Fruit fly (Drosophila melanogaster) whole organism, wandering third instar larva: ENCODE results near the gene spn-D.

Experiments used
- Abd-B ChIP-seq: fragments of >200 bp; optimal IDR thresholded peaks from 2 replicates; lab custom pipeline; 2017; ENCODE audit warnings: missing biosample characterization, missing genetic modification characterization
- CG32264 ChIP-seq: fragments of 200-800 bp; sonication (Bioruptor generic); optimal IDR thresholded peaks from 2 replicates; lab custom pipeline; 2016; ENCODE audit warnings: missing biosample characterization, missing genetic modification characterization
- CG9705 ChIP-seq: fragments of 200-800 bp; sonication (Bioruptor generic); optimal IDR thresholded peaks from 2 replicates; lab custom pipeline; 2018; ENCODE audit warnings: missing biosample characterization, mild to moderate bottlenecking, missing genetic modification characterization
- CrebA ChIP-seq: fragments of 200-800 bp; sonication (Bioruptor generic); optimal IDR thresholded peaks from 2 replicates; lab custom pipeline; 2016; ENCODE audit warnings: missing biosample characterization, mild to moderate bottlenecking, missing genetic modification characterization, borderline replicate concordance
- Dfd ChIP-seq: fragments of >200 bp; optimal IDR thresholded peaks from 2 replicates; lab custom pipeline; 2017; ENCODE audit warnings: missing biosample characterization, missing genetic modification characterization
- Dif ChIP-seq: fragments of 200-275, 200-300 bp; sonication (Bioruptor generic); optimal IDR thresholded peaks from 2 replicates; lab custom pipeline; 2018; ENCODE audit warnings: missing biosample characterization, missing genetic modification characterization; ENCODE audit not compliant: partially characterized antibody
- GATAd ChIP-seq: sonication (Bioruptor generic); optimal IDR thresholded peaks from 2 replicates; lab custom pipeline; 2016; ENCODE audit warnings: missing biosample characterization, missing genetic modification characterization
- HLH106 ChIP-seq: fragments of 200-800 bp; optimal IDR thresholded peaks from 3 replicates; lab custom pipeline; 2019; ENCODE audit warnings: missing biosample characterization, mild to moderate bottlenecking, missing genetic modification characterization, moderate library complexity
- Hnf4 ChIP-seq: fragments of 200-800 bp; sonication (Bioruptor generic); optimal IDR thresholded peaks from 2 replicates; lab custom pipeline; 2016; ENCODE audit warnings: missing biosample characterization, mild to moderate bottlenecking, missing genetic modification characterization
- Hr78 ChIP-seq: fragments of >200 bp; optimal IDR thresholded peaks from 2 replicates; lab custom pipeline; 2017; ENCODE audit warnings: missing biosample characterization, missing genetic modification characterization
- Hr83 ChIP-seq: fragments of 200-300 bp; sonication (Bioruptor generic); optimal IDR thresholded peaks from 2 replicates; lab custom pipeline; 2016; ENCODE audit warnings: missing biosample characterization, mild to moderate bottlenecking, missing genetic modification characterization, moderate library complexity; ENCODE audit not compliant: poor library complexity, severe bottlenecking
- Jra ChIP-seq: sonication (Bioruptor generic); optimal IDR thresholded peaks from 2 replicates; lab custom pipeline; 2016; ENCODE audit warnings: missing biosample characterization, missing genetic modification characterization
- Mio ChIP-seq: sonication (Bioruptor generic); optimal IDR thresholded peaks from 2 replicates; lab custom pipeline; 2016; ENCODE audit warnings: missing biosample characterization, missing genetic modification characterization
- Myc ChIP-seq: fragments of >200 bp; optimal IDR thresholded peaks from 2 replicates; lab custom pipeline; 2017
- N ChIP-seq: fragments of >200 bp; optimal IDR thresholded peaks from 2 replicates; lab custom pipeline; 2018; ENCODE audit warnings: missing biosample characterization, missing external identifiers, missing genetic modification characterization
- OdsH ChIP-seq: fragments of 200-800 bp; sonication (Bioruptor generic); optimal IDR thresholded peaks from 2 replicates; lab custom pipeline; 2016; ENCODE audit warnings: missing biosample characterization, mild to moderate bottlenecking, missing genetic modification characterization
- Rel ChIP-seq, 2 experiments: fragments of 200-800 bp; sonication (Bioruptor generic) in 1 of 2; optimal IDR thresholded peaks; 2 replicates in 1 of 2; 3 replicates in 1 of 2; lab custom pipeline; 2016 to 2019; ENCODE audit warnings: mild to moderate bottlenecking in 2 of 2, missing biosample characterization in 2 of 2, missing genetic modification characterization in 2 of 2, moderate library complexity in 1 of 2
- Sp1 ChIP-seq: fragments of 200-800 bp; sonication (Bioruptor generic); optimal IDR thresholded peaks from 3 replicates; lab custom pipeline; 2019; ENCODE audit warnings: missing biosample characterization, mild to moderate bottlenecking, missing genetic modification characterization, moderate library complexity
- Vsx2 ChIP-seq: fragments of 200-300, 225-300 bp; sonication (Bioruptor generic); optimal IDR thresholded peaks from 2 replicates; lab custom pipeline; 2018; ENCODE audit warnings: missing biosample characterization, missing genetic modification characterization; ENCODE audit not compliant: partially characterized antibody
- br ChIP-seq: fragments of 200-800 bp; sonication (Bioruptor generic); optimal IDR thresholded peaks from 2 replicates; lab custom pipeline; 2016; ENCODE audit warnings: missing biosample characterization, missing genetic modification characterization
- brk ChIP-seq: fragments of 200-800 bp; sonication (Bioruptor generic); optimal IDR thresholded peaks from 2 replicates; lab custom pipeline; 2016; ENCODE audit warnings: missing biosample characterization, mild to moderate bottlenecking, missing genetic modification characterization
- dl ChIP-seq, 2 experiments: fragments of 175-275, 200-275 bp in 1 of 2; fragments of 200-275 bp in 1 of 2; sonication (Bioruptor generic); optimal IDR thresholded peaks; lab custom pipeline; 2018; ENCODE audit warnings: mild to moderate bottlenecking in 2 of 2, missing biosample characterization in 2 of 2, missing genetic modification characterization in 2 of 2, moderate library complexity in 2 of 2; ENCODE audit not compliant: partially characterized antibody in 2 of 2, insufficient read depth in 1 of 2
- dmrt93B ChIP-seq: fragments of 200-800 bp; sonication (Bioruptor generic); optimal IDR thresholded peaks from 2 replicates; lab custom pipeline; 2018; ENCODE audit warnings: missing biosample characterization, mild to moderate bottlenecking, missing genetic modification characterization
- dsf ChIP-seq: sonication (Bioruptor generic); optimal IDR thresholded peaks from 2 replicates; lab custom pipeline; 2016; ENCODE audit warnings: missing biosample characterization, missing genetic modification characterization, borderline replicate concordance
- ey ChIP-seq: fragments of 200-800 bp; sonication (Bioruptor generic); optimal IDR thresholded peaks from 2 replicates; lab custom pipeline; 2016; ENCODE audit warnings: missing biosample characterization, missing genetic modification characterization
- foxo ChIP-seq, 2 experiments: fragments of 200-800 bp; sonication (Bioruptor generic); optimal IDR thresholded peaks; 2 replicates in 1 of 2; 3 replicates in 1 of 2; lab custom pipeline; 2016 to 2017; ENCODE audit warnings: missing biosample characterization in 2 of 2, missing genetic modification characterization in 2 of 2
- fru ChIP-seq: fragments of 200-800 bp; sonication (Bioruptor generic); optimal IDR thresholded peaks from 3 replicates; lab custom pipeline; 2016; ENCODE audit warnings: missing biosample characterization, mild to moderate bottlenecking, missing genetic modification characterization
- h ChIP-seq: fragments of 200-800 bp; sonication (Bioruptor generic); optimal IDR thresholded peaks from 3 replicates; lab custom pipeline; 2016; ENCODE audit warnings: missing biosample characterization, mild to moderate bottlenecking, missing genetic modification characterization
- jim ChIP-seq: fragments of 175-275, 200-325 bp; sonication (Bioruptor generic); optimal IDR thresholded peaks from 2 replicates; lab custom pipeline; 2016; ENCODE audit warnings: missing biosample characterization, mild to moderate bottlenecking, missing genetic modification characterization
- lola ChIP-seq: fragments of >200 bp; optimal IDR thresholded peaks from 2 replicates; lab custom pipeline; 2017; ENCODE audit warnings: missing biosample characterization, missing genetic modification characterization
- pan ChIP-seq: fragments of >200 bp; optimal IDR thresholded peaks from 2 replicates; lab custom pipeline; 2017
- psq ChIP-seq: fragments of 200-800 bp; sonication (Bioruptor generic); optimal IDR thresholded peaks from 3 replicates; lab custom pipeline; 2017; ENCODE audit warnings: missing biosample characterization, mild to moderate bottlenecking, missing genetic modification characterization, moderate library complexity
- rgr ChIP-seq: fragments of 200-800 bp; sonication (Bioruptor generic); optimal IDR thresholded peaks from 3 replicates; lab custom pipeline; 2016; ENCODE audit warnings: missing biosample characterization, mild to moderate bottlenecking, missing genetic modification characterization
- sage ChIP-seq: fragments of 200-800 bp; sonication (Bioruptor generic); optimal IDR thresholded peaks from 2 replicates; lab custom pipeline; 2016; ENCODE audit warnings: missing biosample characterization, mild to moderate bottlenecking, missing genetic modification characterization
- sv ChIP-seq: fragments of 200-800 bp; sonication (Bioruptor generic); optimal IDR thresholded peaks from 3 replicates; lab custom pipeline; 2016; ENCODE audit warnings: missing biosample characterization, missing genetic modification characterization
- tai ChIP-seq: sonication (Bioruptor generic); optimal IDR thresholded peaks from 2 replicates; lab custom pipeline; 2016; ENCODE audit warnings: missing biosample characterization, missing genetic modification characterization
- usp ChIP-seq: fragments of >200 bp; optimal IDR thresholded peaks from 2 replicates; lab custom pipeline; 2017; ENCODE audit warnings: missing biosample characterization, missing genetic modification characterization
- woc ChIP-seq: sonication (Bioruptor generic); optimal IDR thresholded peaks from 2 replicates; lab custom pipeline; 2016; ENCODE audit warnings: missing biosample characterization, mild to moderate bottlenecking, missing genetic modification characterization

The spn-D gene

DNA sequence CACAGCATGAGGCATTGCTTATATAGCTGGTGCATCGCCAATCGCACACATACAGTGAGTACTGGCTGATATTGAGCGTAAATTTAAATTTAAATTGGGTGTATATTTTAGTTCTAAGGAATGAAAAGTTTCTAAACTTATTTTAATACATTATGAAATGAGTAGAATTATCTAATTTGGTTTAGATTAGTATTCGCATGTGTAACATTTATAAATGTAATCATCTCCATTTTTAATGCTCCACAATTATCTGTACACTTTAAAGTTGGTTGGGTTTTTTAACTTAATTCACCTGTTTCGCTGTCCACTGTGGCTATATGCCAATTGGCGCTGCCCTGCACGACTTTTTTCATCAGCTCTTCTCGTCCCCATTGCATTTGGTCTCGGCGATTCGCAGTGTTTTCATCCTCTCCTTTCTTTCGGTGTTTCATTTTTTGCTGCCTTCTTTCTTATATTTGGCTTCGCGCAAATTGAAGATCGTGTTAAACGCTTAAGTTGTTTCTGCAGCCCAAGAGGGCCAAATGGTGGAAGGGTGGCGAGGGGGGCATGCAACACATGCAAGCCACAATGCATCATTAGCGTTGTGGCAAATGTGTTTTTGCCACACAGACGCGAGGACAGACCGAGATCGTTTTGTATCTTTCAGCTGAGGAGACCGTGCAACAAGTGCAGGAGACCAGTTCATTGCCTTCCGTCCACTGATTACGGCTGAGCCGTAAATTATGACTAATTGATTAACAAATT lies 36.2 kb downstream of the spn-D start:
- TF ChIP-seq psq (GFP tag; lab: Kevin White, UChicago) (peak; percentile 92), foxo (GFP tag; optimal IDR thresholded peaks at IDR 0.05; lab: Kevin White, UChicago) (peak in 1 of 2 experiments; percentile 85), N (GFP tag; lab: Kevin White, UChicago) (no peak), h (peak; percentile 88), Sp1 (GFP tag; lab: Kevin White, UChicago) (peak; percentile 81), woc (GFP tag; lab: Kevin White, UChicago) (peak; percentile 30), Dif (GFP tag; lab: Kevin White, UChicago) (peak; percentile 28), HLH106 (tag; lab: Kevin White, UChicago) (peak; percentile 87), Abd-B (GFP tag; lab: Kevin White, UChicago) (no peak), Hnf4 (GFP tag; lab: Kevin White, UChicago) (peak; percentile 20), fru (GFP tag; lab: Kevin White, UChicago) (peak; percentile 85), sage (GFP tag; lab: Kevin White, UChicago) (peak; percentile 16), dl (GFP tag; optimal IDR thresholded peaks at IDR 0.05; lab: Kevin White, UChicago; ENCODE audit: insufficient read depth in 1 of 2, partially characterized antibody in 2 of 2) (no peak), Mio (GFP tag; lab: Kevin White, UChicago) (no peak), Hr83 (GFP tag; lab: Kevin White, UChicago) (no peak), OdsH (GFP tag; lab: Kevin White, UChicago) (peak; percentile 84), Myc (no peak), pan (lab: Kevin White, UChicago) (no peak), Dfd (GFP tag; lab: Kevin White, UChicago) (no peak), GATAd (GFP tag; lab: Kevin White, UChicago) (no peak), usp (GFP tag; lab: Kevin White, UChicago) (no peak), dsf (GFP tag; lab: Kevin White, UChicago) (no peak), Rel (GFP tag; optimal IDR thresholded peaks at IDR 0.05; lab: Kevin White, UChicago) (no peak), Rel (tag; optimal IDR thresholded peaks at IDR 0.05; lab: Kevin White, UChicago) (no peak), br (GFP tag; lab: Kevin White, UChicago) (no peak), Jra (GFP tag; lab: Kevin White, UChicago) (no peak), rgr (peak; percentile 74), lola (no peak), tai (GFP tag; lab: Kevin White, UChicago) (no peak), brk (no peak), dmrt93B (peak; percentile 63), Vsx2 (GFP tag; lab: Kevin White, UChicago) (peak; percentile 24), CG32264 (GFP tag; lab: Kevin White, UChicago) (peak; percentile 3), sv (no peak), Hr78 (GFP tag; lab: Kevin White, UChicago) (no peak), CG9705 (GFP tag; lab: Kevin White, UChicago) (peak; percentile 53), jim (GFP tag; lab: Kevin White, UChicago) (no peak), ey (GFP tag; lab: Kevin White, UChicago) (peak; percentile 29), CrebA (GFP tag; lab: Kevin White, UChicago) (peak; percentile 0)

dm6 chr3R:27202330-27202729 lies 36.8 kb downstream of the spn-D start:
- TF ChIP-seq Hr83 (GFP tag; lab: Kevin White, UChicago) (no peak), Jra (GFP tag; lab: Kevin White, UChicago) (no peak), N (GFP tag; lab: Kevin White, UChicago) (no peak), HLH106 (tag; lab: Kevin White, UChicago) (no peak), Mio (GFP tag; lab: Kevin White, UChicago) (no peak), Hnf4 (GFP tag; lab: Kevin White, UChicago) (no peak), CG9705 (GFP tag; lab: Kevin White, UChicago) (no peak), Dif (GFP tag; lab: Kevin White, UChicago) (no peak), sage (GFP tag; lab: Kevin White, UChicago) (no peak), Abd-B (GFP tag; lab: Kevin White, UChicago) (no peak), tai (GFP tag; lab: Kevin White, UChicago) (no peak), GATAd (GFP tag; lab: Kevin White, UChicago) (no peak), Rel (GFP tag; optimal IDR thresholded peaks at IDR 0.05; lab: Kevin White, UChicago) (no peak), Rel (tag; optimal IDR thresholded peaks at IDR 0.05; lab: Kevin White, UChicago) (no peak), dl (GFP tag; optimal IDR thresholded peaks at IDR 0.05; lab: Kevin White, UChicago; ENCODE audit: insufficient read depth in 1 of 2, partially characterized antibody in 2 of 2) (no peak), pan (lab: Kevin White, UChicago) (no peak), CrebA (GFP tag; lab: Kevin White, UChicago) (no peak), CG32264 (GFP tag; lab: Kevin White, UChicago) (no peak)
- TF ChIP-seq, all 38 proteins: peak for 0
